Worm (Caenorhabditis elegans) whole organism, L2 larva: ENCODE data around the gene F29G9.1.

ENCODE experiments used
- ZK546.5 ChIP-seq: sonication (generic microtip); optimal IDR thresholded peaks from 2 replicates; lab custom pipeline; 2017; ENCODE audit warnings: missing biosample characterization, missing genetic modification characterization
- nhr-77 ChIP-seq: fragments of 150-350 bp; optimal IDR thresholded peaks from 2 replicates; lab custom pipeline; 2014; ENCODE audit warnings: missing biosample characterization, missing genetic modification characterization

ce11 chrV:6053188-6053687 is 14.3 kb downstream of the F29G9.1 start, which contains the start of gene seip-1:
- no peak for TF ChIP-seq ZK546.5
- peak; percentile 10 for TF ChIP-seq nhr-77 (tag; lab: Kevin White, UChicago)
